Worm (Caenorhabditis elegans) whole organism, young adult: ENCODE results near the gene sel-13.

Source experiments
- C17E4.6 ChIP-seq: fragments of 200-800 bp; sonication (Bioruptor generic); IDR thresholded peaks from 2 replicates; pipeline ENCODE4 v1.3.6; 2022; ENCODE audit warnings: missing genetic modification reagents, missing genetic modification characterization, missing compliant biosample characterization
- F10E7.11 ChIP-seq: sonication (generic microtip); optimal IDR thresholded peaks from 2 replicates; lab custom pipeline; 2017; ENCODE audit warnings: mild to moderate bottlenecking, missing genetic modification characterization, moderate library complexity, missing compliant biosample characterization
- F23B12.7 ChIP-seq: sonication (generic microtip); optimal IDR thresholded peaks from 2 replicates; lab custom pipeline; 2017; ENCODE audit warnings: missing genetic modification characterization, mild to moderate bottlenecking, missing compliant biosample characterization, antibody characterized with exemption, moderate library complexity; ENCODE audit not compliant: insufficient read depth
- F49E8.2 ChIP-seq: sonication (generic microtip); optimal IDR thresholded peaks from 3 replicates; lab custom pipeline; 2017; ENCODE audit warnings: missing genetic modification characterization, mild to moderate bottlenecking, missing compliant biosample characterization, antibody characterized with exemption, moderate library complexity; ENCODE audit not compliant: insufficient read depth
- K12H6.12 ChIP-seq: fragments of 200-800 bp; sonication (Bioruptor generic); optimal IDR thresholded peaks from 2 replicates; lab custom pipeline; 2018; ENCODE audit warnings: mild to moderate bottlenecking, missing genetic modification characterization, missing compliant biosample characterization
- Y56A3A.18 ChIP-seq: fragments of 200-800 bp; sonication (Bioruptor generic); IDR thresholded peaks from 2 replicates; pipeline ENCODE4 v1.3.6; 2022; ENCODE audit warnings: missing genetic modification reagents, missing genetic modification characterization, missing compliant biosample characterization
- Y67H2A.10 ChIP-seq: fragments of 200-800 bp; sonication (Bioruptor generic); conservative IDR thresholded peaks from 2 replicates; pipeline ENCODE4 v1.3.6; 2022; ENCODE audit warnings: missing genetic modification reagents, missing genetic modification characterization, missing compliant biosample characterization
- akir-1 ChIP-seq: fragments of 200-800 bp; sonication (Bioruptor generic); optimal IDR thresholded peaks from 2 replicates; lab custom pipeline; 2018; ENCODE audit warnings: mild to moderate bottlenecking, missing genetic modification characterization, moderate library complexity, missing compliant biosample characterization
- aptf-3 ChIP-seq: fragments of 200-800 bp; sonication (Bioruptor generic); IDR thresholded peaks from 2 replicates; pipeline ENCODE4 v1.3.6; 2022; ENCODE audit warnings: missing genetic modification characterization, missing compliant biosample characterization
- attf-5 ChIP-seq: fragments of 200-800 bp; sonication (Bioruptor generic); optimal IDR thresholded peaks from 2 replicates; lab custom pipeline; 2018; ENCODE audit warnings: mild to moderate bottlenecking, missing genetic modification characterization, missing compliant biosample characterization
- attf-6 ChIP-seq: fragments of 200-800 bp; sonication (Bioruptor generic); IDR thresholded peaks from 2 replicates; pipeline ENCODE4 v1.3.6; 2022; ENCODE audit warnings: missing genetic modification reagents, missing genetic modification characterization, missing compliant biosample characterization
- bed-2 ChIP-seq: fragments of 200-800 bp; sonication (Bioruptor generic); IDR thresholded peaks from 2 replicates; pipeline ENCODE4 v1.3.6; 2022; ENCODE audit warnings: missing genetic modification reagents, missing genetic modification characterization, missing compliant biosample characterization
- cebp-2 ChIP-seq: fragments of 200-800 bp; sonication (Bioruptor generic); IDR thresholded peaks from 2 replicates; pipeline ENCODE4 v1.3.6; 2022; ENCODE audit warnings: missing genetic modification characterization, missing compliant biosample characterization
- ceh-27 ChIP-seq: fragments of 200-800 bp; sonication (Bioruptor generic); optimal IDR thresholded peaks from 2 replicates; lab custom pipeline; 2018; ENCODE audit warnings: mild to moderate bottlenecking, missing genetic modification characterization, moderate library complexity, missing compliant biosample characterization
- dpff-1 ChIP-seq: sonication (generic microtip); optimal IDR thresholded peaks from 2 replicates; lab custom pipeline; 2017; ENCODE audit warnings: mild to moderate bottlenecking, missing genetic modification characterization, missing compliant biosample characterization
- gei-17 ChIP-seq: fragments of 200-800 bp; sonication (Bioruptor generic); optimal IDR thresholded peaks from 2 replicates; lab custom pipeline; 2018; ENCODE audit warnings: mild to moderate bottlenecking, missing genetic modification characterization, missing compliant biosample characterization
- hlh-26 ChIP-seq: fragments of 200-800 bp; sonication (Bioruptor generic); conservative IDR thresholded peaks from 2 replicates; pipeline ENCODE4 v1.3.6; 2022; ENCODE audit warnings: missing genetic modification reagents, missing genetic modification characterization, missing compliant biosample characterization
- hmg-1.2 ChIP-seq: fragments of 200-800 bp; sonication (Bioruptor generic); IDR thresholded peaks from 2 replicates; pipeline ENCODE4 v1.3.6; 2022; ENCODE audit warnings: missing genetic modification reagents, missing genetic modification characterization, missing compliant biosample characterization
- lir-1 ChIP-seq: fragments of 200-800 bp; sonication (Bioruptor generic); conservative IDR thresholded peaks from 2 replicates; pipeline ENCODE4 v1.3.6; 2022; ENCODE audit warnings: missing genetic modification reagents, missing genetic modification characterization, missing compliant biosample characterization
- mcd-1 ChIP-seq: fragments of 200-800 bp; sonication (Bioruptor generic); IDR thresholded peaks from 2 replicates; pipeline ENCODE4 v1.3.6; 2022; ENCODE audit warnings: missing genetic modification reagents, missing genetic modification characterization, missing compliant biosample characterization
- mxl-1 ChIP-seq: sonication (generic microtip); optimal IDR thresholded peaks from 2 replicates; lab custom pipeline; 2016; ENCODE audit warnings: missing genetic modification characterization, missing compliant biosample characterization
- nhr-27 ChIP-seq: fragments of 200-800 bp; sonication (Bioruptor generic); optimal IDR thresholded peaks from 2 replicates; lab custom pipeline; 2018; ENCODE audit warnings: mild to moderate bottlenecking, missing genetic modification characterization, moderate library complexity, missing compliant biosample characterization
- nhr-80 ChIP-seq: sonication (generic microtip); optimal IDR thresholded peaks from 2 replicates; lab custom pipeline; 2016; ENCODE audit warnings: missing genetic modification characterization, missing compliant biosample characterization
- rcor-1 ChIP-seq: fragments of 200-800 bp; sonication (Bioruptor generic); IDR thresholded peaks from 2 replicates; pipeline ENCODE4 v1.3.6; 2022; ENCODE audit warnings: missing genetic modification reagents, missing genetic modification characterization, missing compliant biosample characterization
- sdz-38 ChIP-seq: sonication (generic microtip); optimal IDR thresholded peaks from 2 replicates; lab custom pipeline; 2016; ENCODE audit warnings: missing genotype, missing genetic modification characterization, missing compliant biosample characterization
- sea-2 ChIP-seq: fragments of 200-800 bp; sonication (Bioruptor generic); IDR thresholded peaks from 2 replicates; pipeline ENCODE4 v1.3.6; 2022; ENCODE audit warnings: missing genetic modification characterization, missing compliant biosample characterization
- snpc-1.1 ChIP-seq: sonication (generic microtip); optimal IDR thresholded peaks from 2 replicates; lab custom pipeline; 2017; ENCODE audit warnings: missing genetic modification characterization, mild to moderate bottlenecking, missing compliant biosample characterization, antibody characterized with exemption, moderate library complexity, missing genotype, missing genetic modification reagents; ENCODE audit not compliant: insufficient read depth
- snpc-3.4 ChIP-seq: sonication (generic microtip); optimal IDR thresholded peaks from 2 replicates; lab custom pipeline; 2017; ENCODE audit warnings: missing genetic modification characterization, mild to moderate bottlenecking, missing compliant biosample characterization, antibody characterized with exemption, moderate library complexity, missing genotype, missing genetic modification reagents
- unc-62 ChIP-seq: fragments of 150-350 bp; optimal IDR thresholded peaks from 2 replicates; lab custom pipeline; 2014; ENCODE audit warnings: missing biosample characterization, missing genetic modification reagents, missing genetic modification characterization
- zfh-2 ChIP-seq: fragments of 200-800 bp; sonication (Bioruptor generic); conservative IDR thresholded peaks from 2 replicates; pipeline ENCODE4 v1.3.6; 2022; ENCODE audit warnings: missing genetic modification reagents, missing genetic modification characterization, missing compliant biosample characterization
- zim-3 ChIP-seq: sonication (generic microtip); optimal IDR thresholded peaks from 2 replicates; lab custom pipeline; 2017; ENCODE audit warnings: mild to moderate bottlenecking, missing genetic modification characterization, moderate library complexity, missing compliant biosample characterization

sel-13 gene

DNA sequence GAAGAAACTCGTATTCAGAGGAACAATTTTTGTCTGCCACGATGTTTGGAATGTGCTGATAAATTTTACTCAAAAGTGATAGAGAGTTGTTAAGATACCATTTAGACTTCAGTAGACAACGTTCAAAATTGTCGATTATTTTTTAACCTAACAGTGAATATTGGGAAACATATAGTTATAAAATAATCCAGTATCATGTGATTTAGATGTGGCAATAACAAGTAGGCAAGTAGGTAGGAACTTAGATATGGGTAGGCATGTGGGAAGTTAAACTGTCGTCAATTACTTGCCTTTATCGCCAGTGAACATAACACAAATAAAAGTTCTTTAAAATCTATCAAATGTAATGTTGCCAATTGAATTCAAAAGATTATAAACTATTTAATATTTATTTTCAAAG lies 28.5 kb downstream of the sel-13 start, which contains the start of gene T23F11.11:
T23F11.11 (minus strand) TSS at position 101 of the 400 bp plus-strand sequence.
- TF ChIP-seq rcor-1 (GFP tag; lab: Robert Waterston, UW) (no peak), F23B12.7 (tag; lab: Kevin White, UChicago) (no peak), C17E4.6 (GFP tag; lab: Robert Waterston, UW) (no peak), dpff-1 (tag; lab: Kevin White, UChicago) (no peak), mcd-1 (no peak), snpc-3.4 (tag; lab: Kevin White, UChicago) (no peak), unc-62 (GFP tag; lab: Kevin White, UChicago) (no peak), mxl-1 (no peak), Y56A3A.18 (GFP tag; lab: Robert Waterston, UW) (no peak), snpc-1.1 (no peak), hlh-26 (no peak), sdz-38 (tag; lab: Kevin White, UChicago) (no peak), akir-1 (no peak), gei-17 (GFP tag; lab: Kevin White, UChicago) (no peak), aptf-3 (GFP tag; lab: Robert Waterston, UW) (no peak), F49E8.2 (tag; lab: Kevin White, UChicago) (no peak), F10E7.11 (tag; lab: Kevin White, UChicago) (no peak), zfh-2 (GFP tag; lab: Robert Waterston, UW) (no peak), sea-2 (GFP tag; lab: Robert Waterston, UW) (no peak)
- TF ChIP-seq, all 124 proteins: peak for 0

DNA sequence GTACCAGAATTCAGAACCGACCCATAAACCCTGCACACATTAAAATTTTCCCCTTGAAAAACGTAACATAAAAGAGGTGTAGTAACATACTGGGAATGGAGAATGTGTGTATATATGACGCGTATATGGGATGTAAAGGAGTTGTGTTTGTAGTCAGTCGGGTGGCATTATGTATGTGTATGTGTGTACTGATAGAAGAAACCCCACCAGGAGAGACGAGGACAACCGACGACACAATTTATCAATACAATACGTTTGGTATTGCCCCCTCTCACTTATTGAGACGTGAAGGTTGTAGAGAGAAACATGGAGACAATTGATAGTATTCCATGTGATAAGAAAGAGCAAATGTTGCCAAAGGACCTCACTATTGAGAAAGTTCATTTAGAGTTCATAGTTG lies 32.0 kb downstream of the sel-13 start:
- peak; percentile 23 for TF ChIP-seq nhr-80
- no peak for TF ChIP-seq zim-3 (tag; lab: Kevin White, UChicago)

DNA sequence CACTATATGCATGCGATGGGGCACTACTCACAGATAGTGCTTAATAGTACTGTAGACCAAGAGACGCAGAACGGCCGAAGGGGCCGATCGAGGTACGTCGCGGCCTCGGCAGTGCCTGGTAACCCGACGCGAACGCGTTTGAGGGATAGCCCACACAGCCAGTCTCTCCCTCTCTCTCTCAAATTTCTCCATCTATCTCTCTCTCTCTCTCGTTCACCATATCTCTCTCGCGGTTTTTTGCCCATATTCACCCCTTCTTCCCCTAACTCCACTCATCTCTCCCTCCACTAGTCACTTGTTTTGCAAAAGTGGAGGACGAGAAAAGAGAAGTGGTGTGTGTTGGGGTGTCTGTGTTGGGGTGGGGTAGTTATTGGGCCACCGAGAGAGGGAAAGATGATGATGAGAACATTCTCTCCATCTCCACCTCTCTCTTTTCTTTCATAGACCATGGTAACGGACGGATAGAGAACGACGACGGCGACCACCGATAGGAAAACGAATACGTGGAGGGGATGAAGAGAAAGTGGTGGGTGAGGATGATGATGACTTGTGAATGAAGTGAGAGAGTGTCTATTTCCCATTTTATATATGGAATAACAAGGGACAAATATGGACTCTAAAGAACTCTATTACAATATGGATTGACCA lies 33.1 kb downstream of the sel-13 start:
- TF ChIP-seq nhr-27 (tag; lab: Kevin White, UChicago) = no peak
- TF ChIP-seq hmg-1.2 (GFP tag; lab: Robert Waterston, UW) = peak; percentile 54; the same call in 1 of the 2 replicates
- TF ChIP-seq bed-2 (GFP tag; lab: Robert Waterston, UW) = no peak
- TF ChIP-seq attf-5 = peak; percentile 6
- TF ChIP-seq ceh-27 (GFP tag; lab: Kevin White, UChicago) = peak; percentile 86
- TF ChIP-seq attf-6 (GFP tag; lab: Robert Waterston, UW) = no peak
- no peak for TF ChIP-seq cebp-2 (GFP tag; lab: Robert Waterston, UW)
- peak; percentile 26; the same call in 1 of the 2 replicates for TF ChIP-seq lir-1 (GFP tag; lab: Robert Waterston, UW)

DNA sequence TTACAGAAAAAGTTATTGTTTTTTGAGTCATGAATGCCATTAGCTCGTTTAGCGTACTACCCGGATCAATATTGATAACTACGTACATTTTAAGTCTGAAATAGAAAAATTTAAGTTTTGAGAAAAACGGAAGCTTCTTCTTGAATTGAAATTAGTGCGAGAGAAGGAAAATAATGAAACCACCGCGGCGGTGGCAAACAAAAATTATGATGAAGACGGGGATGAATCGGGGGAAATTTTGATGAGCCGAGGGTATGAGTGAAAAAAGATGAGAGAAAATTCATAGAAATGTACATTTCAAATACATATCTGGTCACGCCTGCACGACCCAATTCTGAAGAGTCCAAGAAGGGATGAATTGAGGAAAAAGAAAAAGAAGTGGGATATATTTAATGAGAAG lies 34.8 kb downstream of the sel-13 start, which contains the start of gene T23F11.4:
T23F11.4 (minus strand) TSS at position 101 of the 400 bp plus-strand sequence.
- no peak for TF ChIP-seq K12H6.12 (tag; lab: Kevin White, UChicago)
- TF ChIP-seq, all 124 proteins: peak for 0

DNA sequence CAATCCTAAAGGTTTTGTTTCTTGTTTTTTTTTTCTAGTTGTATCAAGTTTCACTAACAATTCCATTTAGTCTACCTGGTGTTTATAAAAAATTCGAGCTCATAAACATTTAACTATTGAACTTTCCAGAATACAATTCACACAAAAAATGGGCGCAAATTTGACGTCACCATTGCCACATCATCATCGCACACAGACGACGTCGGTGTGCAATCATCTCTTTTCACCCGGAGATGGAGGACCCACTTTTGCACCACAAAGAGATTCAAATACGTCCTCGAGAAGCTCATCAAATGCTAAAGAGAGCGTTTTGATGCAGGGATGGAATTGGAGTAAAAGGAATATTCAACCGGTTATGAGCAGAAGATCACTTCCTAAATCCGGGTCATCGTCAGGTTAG lies 40.6 kb downstream of the sel-13 start:
- TF ChIP-seq Y67H2A.10 (no peak), ceh-27 (GFP tag; lab: Kevin White, UChicago) (peak; percentile 72)
